Fruit fly (Drosophila melanogaster): ENCODE measurements around the gene comm2.

DNA sequence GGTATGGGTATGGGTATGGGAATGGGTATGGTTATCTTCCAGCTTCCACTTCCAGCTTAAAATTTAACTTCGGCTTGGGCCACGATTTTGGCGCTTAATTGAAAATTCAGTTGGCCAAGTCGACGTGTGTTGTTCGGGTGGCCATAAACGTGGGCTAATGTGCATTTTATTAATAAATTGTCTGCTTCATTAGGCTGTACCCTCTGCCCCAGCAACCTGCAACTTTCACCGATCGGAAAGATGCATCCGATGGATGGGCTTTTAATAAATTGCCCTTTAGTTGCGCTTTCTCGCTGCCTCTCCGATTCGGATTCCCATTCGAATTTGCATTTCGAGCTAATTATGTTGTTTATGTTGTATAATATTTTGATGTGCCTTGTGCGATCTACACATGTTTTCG lies 4.5 kb downstream of the comm2 start:
- no peak for TF ChIP-seq CG15479 (GFP tag; optimal IDR thresholded peaks at IDR 0.05)
- no peak for TF ChIP-seq PHDP (tag; optimal IDR thresholded peaks at IDR 0.05)
- TF ChIP-seq CG17612 (GFP tag; IDR thresholded peaks at IDR 0.05), result no peak
- TF ChIP-seq ranshi (GFP tag; IDR thresholded peaks at IDR 0.05), result no peak
